Worm (Caenorhabditis elegans): ENCODE results near the gene hpo-31.

DNA sequence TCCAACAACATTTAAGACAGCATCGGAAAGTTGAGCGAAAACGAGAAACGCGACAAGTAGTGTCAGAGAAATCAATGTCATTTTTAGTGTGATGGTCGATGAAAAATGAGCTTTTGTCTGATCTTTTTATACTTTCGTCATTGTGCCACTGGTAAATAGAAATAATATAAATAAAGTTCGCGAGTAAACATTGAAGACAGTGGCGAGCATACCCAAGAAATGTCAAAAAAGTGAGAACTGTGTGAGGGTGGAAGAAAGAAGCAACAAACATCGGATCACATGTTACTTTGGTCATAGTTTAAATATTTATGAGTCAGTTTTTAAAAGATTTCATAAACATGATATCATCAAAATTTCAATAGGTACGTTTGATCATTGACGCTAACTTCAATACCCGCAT lies 31.5 kb downstream of the hpo-31 start, which contains the start of gene ttr-21:
- TF ChIP-seq ama-1 (optimal IDR thresholded peaks at IDR 0.05) (no peak), ztf-11 (tag; optimal IDR thresholded peaks at IDR 0.05) (no peak), fos-1 (tag; optimal IDR thresholded peaks at IDR 0.05) (no peak), pqm-1 (tag; optimal IDR thresholded peaks at IDR 0.05) (no peak), nhr-237 (tag; optimal IDR thresholded peaks at IDR 0.05) (no peak), nhr-25 (tag; optimal IDR thresholded peaks at IDR 0.05) (no peak), egl-27 (tag; optimal IDR thresholded peaks at IDR 0.05) (no peak), mdl-1 (tag; optimal IDR thresholded peaks at IDR 0.05) (no peak), hmg-11 (tag; optimal IDR thresholded peaks at IDR 0.05) (no peak)
